Worm (Caenorhabditis elegans): ENCODE measurements around the gene Y53G8B.1.

Y53G8B.1 gene

ce11 chrIII:3105212-3105611 lies 23.9 kb upstream of the Y53G8B.1 start:
- TF ChIP-seq B0261.1 (tag; optimal IDR thresholded peaks at IDR 0.05) = peak; percentile 36
- TF ChIP-seq mxl-1 (tag; optimal IDR thresholded peaks at IDR 0.05) = no peak
- TF ChIP-seq rpc-1 (optimal IDR thresholded peaks at IDR 0.05) = peak; percentile 22
- peak; percentile 60 for TF ChIP-seq rpc-1 (tag; optimal IDR thresholded peaks at IDR 0.05)
- peak; percentile 75 for TF ChIP-seq tbp1 (GFP tag; optimal IDR thresholded peaks at IDR 0.05)

ce11 chrIII:3106301-3106700 lies 22.8 kb upstream of the Y53G8B.1 start:
- TF ChIP-seq B0261.1 (tag; optimal IDR thresholded peaks at IDR 0.05) (peak; percentile 47), aptf-2 (GFP tag; conservative IDR thresholded peaks at IDR 0.05) (no peak), tbp1 (GFP tag; optimal IDR thresholded peaks at IDR 0.05) (peak; percentile 78), lsy-27 (tag; optimal IDR thresholded peaks at IDR 0.05; ENCODE audit: borderline replicate concordance, insufficient read depth) (no peak), rpc-1 (optimal IDR thresholded peaks at IDR 0.05) (peak; percentile 28), rpc-1 (tag; optimal IDR thresholded peaks at IDR 0.05) (peak; percentile 63)

ce11 chrIII:3107530-3107929 lies 21.5 kb upstream of the Y53G8B.1 start:
- TF ChIP-seq egl-18 (GFP tag; IDR thresholded peaks at IDR 0.05) (no peak), tbp1 (GFP tag; optimal IDR thresholded peaks at IDR 0.05) (peak; percentile 85), ceh-27 (GFP tag; optimal IDR thresholded peaks at IDR 0.05) (no peak), lsl-1 (GFP tag; optimal IDR thresholded peaks at IDR 0.05) (peak; percentile 22), lir-1 (GFP tag; conservative IDR thresholded peaks at IDR 0.05) (no peak), F37B4.10 (GFP tag; IDR thresholded peaks at IDR 0.05) (no peak), lin-26 (GFP tag; IDR thresholded peaks at IDR 0.05) (peak; percentile 49; the same call in 1 of the 2 replicates), nfyb-1 (GFP tag; IDR thresholded peaks at IDR 0.05) (no peak), zfh-2 (GFP tag; conservative IDR thresholded peaks at IDR 0.05) (no peak), tlf-1 (GFP tag; optimal IDR thresholded peaks at IDR 0.05) (no peak), B0019.2 (GFP tag; conservative IDR thresholded peaks at IDR 0.05) (no peak), nhr-27 (tag; optimal IDR thresholded peaks at IDR 0.05) (no peak), lin-35 (GFP tag; optimal IDR thresholded peaks at IDR 0.05) (no peak), pbrm-1 (GFP tag; IDR thresholded peaks at IDR 0.05) (no peak), F57A8.1 (GFP tag; optimal IDR thresholded peaks at IDR 0.05) (no peak), let-526 (GFP tag; IDR thresholded peaks at IDR 0.05) (no peak), ceh-79 (tag; optimal IDR thresholded peaks at IDR 0.05) (no peak), D2030.7 (GFP tag; IDR thresholded peaks at IDR 0.05) (no peak), him-1 (tag; optimal IDR thresholded peaks at IDR 0.05) (peak; percentile 44), nhr-80 (tag; optimal IDR thresholded peaks at IDR 0.05) (no peak), F49E8.2 (tag; optimal IDR thresholded peaks at IDR 0.05; ENCODE audit: insufficient read depth) (no peak), akir-1 (GFP tag; optimal IDR thresholded peaks at IDR 0.05) (no peak), ceh-40 (GFP tag; IDR thresholded peaks at IDR 0.05) (no peak), snpc-3.4 (tag; optimal IDR thresholded peaks at IDR 0.05) (no peak), cebp-1 (GFP tag; IDR thresholded peaks at IDR 0.05) (no peak), cebp-1 (tag; optimal IDR thresholded peaks at IDR 0.05) (no peak), rpc-1 (optimal IDR thresholded peaks at IDR 0.05) (peak; percentile 44), rpc-1 (tag; optimal IDR thresholded peaks at IDR 0.05) (peak; percentile 66), bed-1 (GFP tag; IDR thresholded peaks at IDR 0.05) (no peak), madf-6 (GFP tag; IDR thresholded peaks at IDR 0.05) (peak; percentile 23; the same call in 1 of the 2 replicates), lsy-27 (tag; optimal IDR thresholded peaks at IDR 0.05; ENCODE audit: borderline replicate concordance, insufficient read depth) (no peak), rec-8 (tag; optimal IDR thresholded peaks at IDR 0.05) (no peak), B0261.1 (tag; optimal IDR thresholded peaks at IDR 0.05) (peak; percentile 61), F33H1.4 (GFP tag; IDR thresholded peaks at IDR 0.05) (peak; percentile 38; the same call in 1 of the 2 replicates), aptf-2 (GFP tag; conservative IDR thresholded peaks at IDR 0.05) (no peak), hlh-12 (tag; optimal IDR thresholded peaks at IDR 0.05) (no peak), C06A6.2 (GFP tag; conservative IDR thresholded peaks at IDR 0.05) (no peak), efl-1 (GFP tag; optimal IDR thresholded peaks at IDR 0.05) (no peak), hmg-1.2 (GFP tag; IDR thresholded peaks at IDR 0.05) (peak; percentile 20; the same call in 1 of the 2 replicates), chd-7 (tag; optimal IDR thresholded peaks at IDR 0.05) (no peak), C17E4.6 (GFP tag; IDR thresholded peaks at IDR 0.05) (no peak)
